Fruit fly (Drosophila melanogaster): Measurements from ENCODE around the gene Nos.

DNA sequence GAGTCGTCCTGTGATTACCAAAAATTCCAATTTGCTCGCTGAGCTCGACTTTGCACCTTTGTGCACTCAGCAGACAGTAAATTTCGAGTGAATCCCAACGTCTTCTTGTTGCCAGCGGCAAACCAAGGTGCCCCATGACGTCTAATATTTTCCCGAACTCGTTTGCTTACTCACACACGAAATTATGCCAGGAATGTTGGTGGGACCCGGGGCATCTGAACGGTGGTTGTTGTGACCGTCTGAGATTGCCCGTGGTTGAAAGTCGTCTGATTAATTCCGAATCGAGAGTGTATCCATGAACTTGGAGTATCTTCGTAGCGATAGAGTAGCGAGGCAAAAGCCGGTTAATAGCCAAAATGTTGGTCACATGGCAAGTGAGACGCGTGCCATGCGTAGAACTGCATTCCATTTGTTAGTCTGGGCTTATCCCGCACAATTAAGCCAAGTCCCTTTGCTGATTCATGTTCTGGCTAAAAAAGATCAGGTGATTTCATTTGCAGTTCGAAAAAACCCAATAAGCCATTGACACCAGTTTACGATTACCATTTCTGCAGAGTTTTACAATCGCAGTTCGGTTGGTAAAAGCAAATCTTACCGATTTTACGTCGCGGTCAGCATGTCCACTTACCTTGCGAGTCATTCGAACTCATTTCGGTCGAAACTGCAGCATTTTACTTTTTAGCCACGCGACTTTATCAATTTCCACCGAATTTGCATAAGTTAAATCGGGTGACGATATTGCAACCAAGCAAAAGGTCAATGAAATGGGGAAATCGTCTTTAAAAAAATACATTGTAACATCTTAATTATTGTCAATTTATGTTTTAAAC lies 35.1 kb downstream of the Nos start:
- no peak for TF ChIP-seq CG34406 (GFP tag; optimal IDR thresholded peaks at IDR 0.05)
- TF ChIP-seq fd85E (GFP tag; optimal IDR thresholded peaks at IDR 0.05), result no peak
- no peak for TF ChIP-seq Sox15 (GFP tag; optimal IDR thresholded peaks at IDR 0.05)
- TF ChIP-seq Eip78C (GFP tag), result no peak
- TF ChIP-seq CG16779 (tag; optimal IDR thresholded peaks at IDR 0.05), result no peak
- no peak for TF ChIP-seq CG3032 (tag; optimal IDR thresholded peaks at IDR 0.05)
- no peak for TF ChIP-seq Lpt (GFP tag; optimal IDR thresholded peaks at IDR 0.05)
- TF ChIP-seq Hr39 (GFP tag; optimal IDR thresholded peaks at IDR 0.05), result no peak
- no peak for TF ChIP-seq spab (GFP tag; optimal IDR thresholded peaks at IDR 0.05)
- no peak for TF ChIP-seq CG9139 (GFP tag; optimal IDR thresholded peaks at IDR 0.05)
- no peak for TF ChIP-seq CG6276 (GFP tag; optimal IDR thresholded peaks at IDR 0.05)
- no peak for TF ChIP-seq CG15336 (GFP tag; IDR thresholded peaks at IDR 0.05)
